Worm (Caenorhabditis elegans): ENCODE data around the gene T25B9.1.

The T25B9.1 gene

ce11 chrIV:10727734-10728133 is 22.2 kb downstream of the T25B9.1 start, which contains the start of gene ZC168.2:
ZC168.2 (plus strand) TSS chrIV:10728034.
- TF ChIP-seq cebp-1 (GFP tag; IDR thresholded peaks at IDR 0.05) (no peak), cebp-1 (tag; optimal IDR thresholded peaks at IDR 0.05) (no peak), nhr-179 (tag; optimal IDR thresholded peaks at IDR 0.05) (no peak), D2030.7 (GFP tag; IDR thresholded peaks at IDR 0.05) (no peak), T07F8.4 (tag; optimal IDR thresholded peaks at IDR 0.05) (no peak), tlf-1 (GFP tag; optimal IDR thresholded peaks at IDR 0.05) (no peak), snpc-1.1 (tag; optimal IDR thresholded peaks at IDR 0.05; ENCODE audit: insufficient read depth) (no peak), lin-54 (GFP tag; optimal IDR thresholded peaks at IDR 0.05) (no peak), efl-1 (GFP tag; optimal IDR thresholded peaks at IDR 0.05) (no peak), nfya-1 (tag; optimal IDR thresholded peaks at IDR 0.05; ENCODE audit: borderline replicate concordance, insufficient read depth) (no peak), ztf-6 (GFP tag; IDR thresholded peaks at IDR 0.05) (no peak), akir-1 (GFP tag; optimal IDR thresholded peaks at IDR 0.05) (no peak), ztf-25 (GFP tag; IDR thresholded peaks at IDR 0.05) (no peak), lin-35 (GFP tag; optimal IDR thresholded peaks at IDR 0.05) (no peak), ztf-18 (tag; optimal IDR thresholded peaks at IDR 0.05) (no peak), hlh-26 (GFP tag; conservative IDR thresholded peaks at IDR 0.05) (no peak)

- no peak for TF ChIP-seq unc-62 (GFP tag; optimal IDR thresholded peaks at IDR 0.05)
- TF ChIP-seq dpff-1 (tag; optimal IDR thresholded peaks at IDR 0.05): no peak
- no peak for TF ChIP-seq hlh-12 (tag; optimal IDR thresholded peaks at IDR 0.05)
- TF ChIP-seq mes-4 (tag; optimal IDR thresholded peaks at IDR 0.05): no peak
- no peak for TF ChIP-seq nhr-27 (tag; optimal IDR thresholded peaks at IDR 0.05)
- no peak for TF ChIP-seq ztf-6 (GFP tag; IDR thresholded peaks at IDR 0.05)
- TF ChIP-seq lsl-1 (GFP tag; optimal IDR thresholded peaks at IDR 0.05): no peak
- TF ChIP-seq nfyb-1 (GFP tag; IDR thresholded peaks at IDR 0.05): no peak
- TF ChIP-seq efl-1 (GFP tag; optimal IDR thresholded peaks at IDR 0.05): no peak
- no peak for TF ChIP-seq hrde-1 (tag; optimal IDR thresholded peaks at IDR 0.05; ENCODE audit: borderline replicate concordance)
- no peak for TF ChIP-seq lir-1 (GFP tag; conservative IDR thresholded peaks at IDR 0.05)
- TF ChIP-seq ekl-4 (GFP tag; IDR thresholded peaks at IDR 0.05): no peak
- TF ChIP-seq sptf-2 (GFP tag; optimal IDR thresholded peaks at IDR 0.05): no peak
Measured at ce11 chrIV:10718865-10719264, 31.1 kb downstream of the T25B9.1 start.

ce11 chrIV:10718075-10718474 is 31.9 kb downstream of the T25B9.1 start:
- TF ChIP-seq F52B5.7 (tag; optimal IDR thresholded peaks at IDR 0.05) (no peak), nhr-120 (GFP tag; IDR thresholded peaks at IDR 0.05) (no peak), dpl-1 (GFP tag; optimal IDR thresholded peaks at IDR 0.05) (no peak), snpc-3.4 (tag; optimal IDR thresholded peaks at IDR 0.05) (no peak), ztf-25 (GFP tag; IDR thresholded peaks at IDR 0.05) (no peak), efl-1 (GFP tag; optimal IDR thresholded peaks at IDR 0.05) (no peak), madf-6 (GFP tag; IDR thresholded peaks at IDR 0.05) (no peak)

DNA sequence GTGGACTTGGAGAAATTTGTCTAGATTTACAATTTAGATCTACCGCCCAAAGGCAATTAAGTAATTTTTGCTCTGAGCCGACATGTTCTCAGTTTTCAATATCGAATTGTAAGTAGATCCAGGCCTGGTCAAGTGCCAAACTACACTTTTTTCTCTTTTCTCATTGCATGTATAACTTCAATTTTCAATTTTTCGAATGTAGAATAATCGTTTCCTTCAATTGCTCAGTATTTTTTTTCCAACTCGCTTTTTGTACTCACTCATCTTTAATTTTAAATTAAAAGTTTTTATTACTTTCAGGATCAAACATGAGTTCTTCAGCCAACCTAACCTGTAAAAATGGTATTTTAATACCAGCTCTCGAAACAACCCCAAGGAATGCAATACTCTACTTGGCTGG is 33.6 kb downstream of the T25B9.1 start, which contains the start of gene ncx-3:
Gene ncx-3, plus strand, starts transcription at position 301 of the 400 bp plus-strand sequence.
- TF ChIP-seq F57A8.1 (GFP tag; optimal IDR thresholded peaks at IDR 0.05) (no peak), ztf-18 (tag; optimal IDR thresholded peaks at IDR 0.05) (no peak), lsl-1 (GFP tag; optimal IDR thresholded peaks at IDR 0.05) (no peak), nfyb-1 (GFP tag; IDR thresholded peaks at IDR 0.05) (no peak), sdz-38 (tag; optimal IDR thresholded peaks at IDR 0.05) (no peak), K11D2.4 (GFP tag; IDR thresholded peaks at IDR 0.05) (no peak), F39B2.1 (GFP tag; IDR thresholded peaks at IDR 0.05) (no peak), egrh-3 (GFP tag; IDR thresholded peaks at IDR 0.05) (no peak), gei-17 (GFP tag; optimal IDR thresholded peaks at IDR 0.05) (no peak)
